Fruit fly (Drosophila melanogaster): ENCODE data around the gene Hr4.

Hr4 gene

DNA sequence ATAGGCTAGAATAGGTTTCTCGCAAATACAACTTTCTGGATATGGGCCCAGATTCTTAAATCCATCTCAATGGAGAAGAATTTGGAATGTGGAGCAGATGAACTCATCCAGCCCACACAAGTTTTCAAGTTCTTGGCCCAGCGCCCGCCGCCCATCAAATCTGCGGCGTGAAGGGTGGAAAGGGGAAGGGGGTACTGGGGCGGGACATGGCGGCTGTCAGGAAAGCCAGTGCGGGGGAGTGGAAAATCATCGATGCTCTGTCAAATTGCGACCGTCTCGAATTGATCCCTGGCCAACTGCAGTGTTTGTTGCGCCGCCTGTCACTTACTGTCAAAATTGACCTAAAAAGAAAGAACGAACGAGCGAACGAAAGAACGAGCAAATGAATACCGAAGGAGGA, 43.8 kb downstream of the Hr4 start:
- no peak for TF ChIP-seq CG8478 (optimal IDR thresholded peaks at IDR 0.05)

DNA sequence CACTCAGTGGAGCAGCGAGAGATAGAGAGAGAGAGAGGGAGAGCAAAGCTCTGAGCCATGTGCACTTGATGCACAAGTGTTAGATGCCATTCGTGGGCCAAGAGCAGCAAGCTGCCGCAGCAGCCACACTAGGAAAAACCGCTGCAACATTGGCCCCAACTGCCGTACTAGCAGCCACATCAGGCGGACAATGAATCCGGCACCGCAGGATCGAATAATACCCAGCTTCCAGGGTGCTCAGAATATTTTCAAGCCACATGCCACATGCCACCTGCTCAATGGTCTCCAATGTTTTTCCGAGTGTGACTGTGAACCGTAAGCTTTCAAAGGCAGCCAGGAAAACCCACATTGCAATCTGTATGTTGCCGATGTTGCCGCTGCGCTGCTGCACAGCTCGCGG, 46.9 kb downstream of the Hr4 start:
- no peak for TF ChIP-seq CTCF (optimal IDR thresholded peaks at IDR 0.05)
- TF ChIP-seq CG8478 (optimal IDR thresholded peaks at IDR 0.05): no peak

DNA sequence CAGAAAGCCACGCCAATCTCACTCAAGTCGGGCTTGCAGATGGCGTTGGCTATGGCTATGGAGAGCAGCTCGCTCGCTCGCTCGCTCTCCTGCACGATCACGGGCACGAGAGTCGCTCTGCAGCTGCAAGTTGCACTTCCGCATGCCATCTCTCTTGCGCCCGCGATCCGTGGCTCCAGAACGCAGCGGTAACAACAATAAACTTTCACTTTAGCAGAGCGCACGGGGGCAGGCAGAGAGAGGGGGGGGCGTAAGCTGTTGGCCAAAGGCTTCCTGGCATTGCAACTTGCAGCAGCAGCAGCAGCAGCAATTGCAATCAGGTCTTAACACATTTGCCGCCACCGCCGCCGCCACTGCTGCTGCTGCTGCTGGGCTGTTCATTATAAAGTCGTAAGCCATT, 48.2 kb downstream of the Hr4 start:
- TF ChIP-seq CG8478 (optimal IDR thresholded peaks at IDR 0.05): no peak
- no peak for TF ChIP-seq CTCF (optimal IDR thresholded peaks at IDR 0.05)

DNA sequence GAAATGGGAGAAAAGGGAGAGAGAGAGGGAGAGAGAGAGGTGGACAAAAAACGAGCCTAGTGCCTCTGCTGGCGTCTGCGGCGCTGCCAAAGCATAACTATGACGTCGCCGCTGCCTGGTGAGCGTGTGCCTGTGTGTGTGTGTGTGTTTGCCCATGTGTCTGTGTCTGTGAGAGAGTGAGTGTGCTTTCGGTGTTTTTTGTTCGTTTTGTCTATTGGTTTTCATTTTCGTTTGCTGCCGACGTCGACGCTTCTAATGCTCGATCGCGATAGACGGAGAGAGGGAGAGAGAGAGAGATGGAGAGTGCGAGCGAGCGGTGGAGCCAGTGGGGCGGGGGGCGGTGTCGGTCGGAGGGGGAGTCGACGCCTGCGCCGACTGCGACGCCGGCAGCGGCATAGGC, 50.1 kb downstream of the Hr4 start:
- no peak for TF ChIP-seq CG8478 (optimal IDR thresholded peaks at IDR 0.05)
- no peak for TF ChIP-seq CTCF (optimal IDR thresholded peaks at IDR 0.05)

DNA sequence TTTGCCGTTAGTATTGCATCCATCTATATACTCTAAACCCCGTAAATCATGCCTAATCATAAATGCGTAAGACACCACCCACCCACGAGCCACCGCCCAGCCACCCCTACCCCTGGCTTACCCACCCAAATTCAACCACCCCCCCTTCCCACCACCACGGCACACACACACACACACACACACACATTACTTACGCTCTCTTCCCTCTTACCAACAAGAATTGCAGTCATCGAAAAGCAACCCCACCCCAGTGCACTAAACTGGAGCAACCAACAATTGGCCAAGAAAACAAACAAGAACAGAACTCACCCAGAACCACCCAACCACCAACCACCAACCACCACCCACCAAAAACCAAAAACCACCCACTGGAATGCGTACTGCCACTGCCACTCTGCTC, 52.4 kb downstream of the Hr4 start:
- no peak for TF ChIP-seq CTCF (optimal IDR thresholded peaks at IDR 0.05)
- no peak for TF ChIP-seq CG8478 (optimal IDR thresholded peaks at IDR 0.05)

DNA sequence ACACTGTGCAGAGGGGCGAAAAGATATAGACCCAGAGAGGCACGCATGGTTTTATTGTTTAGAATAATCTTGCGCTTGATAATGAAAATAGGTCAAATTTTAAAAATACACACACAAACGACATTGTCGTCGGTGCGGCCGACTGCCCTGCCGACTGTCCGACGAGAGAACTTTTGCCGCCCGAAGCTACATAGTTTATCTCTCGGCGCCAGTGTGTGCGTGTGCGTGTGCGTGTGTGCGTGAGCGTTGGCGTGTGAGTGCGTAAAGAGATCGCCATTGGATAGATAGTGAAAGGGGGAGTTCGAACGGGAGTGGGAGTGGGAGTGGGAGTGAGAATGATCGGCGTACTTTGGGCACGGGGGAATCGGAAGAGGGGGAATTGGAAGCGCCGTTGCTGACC, 53.9 kb downstream of the Hr4 start:
- TF ChIP-seq CTCF (optimal IDR thresholded peaks at IDR 0.05): no peak
- no peak for TF ChIP-seq CG8478 (optimal IDR thresholded peaks at IDR 0.05)

DNA sequence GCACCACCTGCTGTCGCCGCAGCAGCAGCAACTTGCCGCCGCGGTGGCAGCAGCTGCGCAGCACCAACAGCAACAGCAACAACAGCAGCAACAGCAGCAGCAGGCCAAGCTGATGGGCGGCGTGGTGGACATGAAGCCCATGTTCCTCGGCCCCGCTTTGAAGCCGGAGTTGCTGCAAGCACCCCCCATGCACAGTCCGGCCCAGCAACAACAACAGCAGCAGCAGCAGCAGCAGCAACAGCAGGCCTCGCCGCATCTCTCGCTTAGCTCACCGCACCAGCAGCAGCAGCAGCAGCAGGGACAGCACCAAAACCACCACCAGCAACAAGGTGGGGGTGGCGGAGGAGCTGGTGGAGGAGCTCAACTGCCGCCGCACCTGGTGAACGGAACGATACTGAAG, 59.3 kb downstream of the Hr4 start:
- TF ChIP-seq CTCF (optimal IDR thresholded peaks at IDR 0.05) (no peak), CG8478 (optimal IDR thresholded peaks at IDR 0.05) (no peak)

DNA sequence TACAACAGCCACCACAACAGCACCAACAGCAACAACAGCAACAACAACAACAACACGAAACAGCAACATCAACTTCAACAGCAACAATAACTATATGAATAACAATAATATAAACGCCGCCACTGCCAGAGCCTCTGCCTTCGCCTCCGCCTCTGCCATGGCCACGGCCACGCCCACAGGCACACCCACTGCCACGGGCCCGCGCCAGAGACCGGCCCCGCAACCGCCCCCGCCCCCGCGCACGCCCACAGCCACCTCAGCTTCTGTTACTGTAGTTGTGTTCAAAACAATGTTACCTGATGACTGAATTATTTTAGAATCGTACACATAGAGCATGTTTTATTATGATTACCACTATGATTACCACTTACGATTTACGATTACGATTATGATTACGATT, 62.4 kb downstream of the Hr4 start:
- no peak for TF ChIP-seq CG8478 (optimal IDR thresholded peaks at IDR 0.05)
- no peak for TF ChIP-seq CTCF (optimal IDR thresholded peaks at IDR 0.05)

DNA sequence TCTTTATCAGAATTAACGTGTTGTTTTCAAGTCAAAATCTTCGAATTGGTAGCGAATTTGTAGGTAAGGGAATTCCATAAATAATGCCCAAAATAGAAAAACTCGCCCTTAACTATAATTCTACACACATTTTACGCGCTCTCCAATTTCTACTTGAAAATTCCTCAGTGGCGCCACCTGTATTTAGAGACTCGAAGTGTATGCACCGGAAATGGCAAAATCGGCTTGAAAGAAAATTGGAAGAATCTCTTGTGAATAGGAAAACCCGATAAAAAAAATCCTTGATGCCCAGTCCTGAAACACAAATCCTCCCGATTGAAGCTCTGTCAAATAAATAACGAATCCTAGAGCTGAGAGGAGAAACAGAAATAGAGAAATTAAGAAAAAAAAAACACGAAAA, 64.1 kb downstream of the Hr4 start:
- TF ChIP-seq CG8478 (optimal IDR thresholded peaks at IDR 0.05) (no peak), CTCF (optimal IDR thresholded peaks at IDR 0.05) (peak; percentile 82 to 90)

DNA sequence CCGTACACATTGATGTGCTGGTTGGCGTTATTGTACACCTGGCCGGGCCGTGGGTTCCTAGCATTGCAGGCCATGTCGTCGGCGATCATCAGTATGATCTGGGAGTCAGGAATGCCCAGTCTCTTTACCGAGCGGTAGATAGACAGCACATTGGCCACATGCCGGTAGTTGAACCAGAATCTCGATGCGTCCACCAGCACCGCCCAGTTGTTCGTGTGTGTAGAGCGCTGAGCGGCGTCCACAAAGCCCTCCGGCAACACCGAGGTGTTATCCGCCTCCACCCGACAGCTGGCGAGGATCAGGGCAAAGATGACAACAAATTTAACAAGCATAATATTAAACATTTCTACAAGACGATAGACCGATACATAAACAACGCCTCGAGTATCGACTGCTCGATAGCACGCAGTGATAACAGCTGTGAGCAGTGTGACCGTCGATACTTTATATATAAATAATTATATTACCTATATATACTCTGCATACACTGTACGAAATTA, 67.3 kb downstream of the Hr4 start, which contains the start of gene PIG-K:
Gene PIG-K (minus strand): TSS at position 412 of the 500 bp plus-strand sequence.
- no peak for TF ChIP-seq CTCF (optimal IDR thresholded peaks at IDR 0.05)

DNA sequence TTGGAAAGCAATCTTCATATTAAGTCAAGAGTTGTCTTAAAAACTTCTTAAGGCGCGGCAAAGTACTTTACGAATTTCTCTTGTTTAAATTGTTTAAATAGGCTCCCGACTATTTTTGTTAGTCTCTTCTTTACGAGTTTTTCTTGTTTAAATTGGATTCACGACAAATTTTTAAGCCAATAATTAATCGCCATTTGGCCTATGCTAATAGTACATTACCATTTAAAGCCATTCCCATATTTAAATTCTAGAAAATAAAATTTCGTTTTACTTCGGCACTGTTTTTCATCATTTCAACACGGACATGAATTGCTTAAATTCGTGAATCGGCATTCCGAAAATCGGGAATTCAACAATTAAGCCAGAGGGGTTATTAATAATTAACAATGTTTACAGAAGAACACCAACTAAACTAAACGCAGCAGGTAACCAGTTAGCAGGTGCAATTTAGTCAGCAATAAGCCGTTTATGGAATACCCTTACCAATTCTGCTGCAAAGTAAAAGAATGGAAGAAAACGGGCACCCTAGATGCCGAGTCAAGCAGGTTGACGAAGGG, 67.8 kb downstream of the Hr4 start:
- TF ChIP-seq CG8478 (optimal IDR thresholded peaks at IDR 0.05): no peak
- no peak for TF ChIP-seq CTCF (optimal IDR thresholded peaks at IDR 0.05)

DNA sequence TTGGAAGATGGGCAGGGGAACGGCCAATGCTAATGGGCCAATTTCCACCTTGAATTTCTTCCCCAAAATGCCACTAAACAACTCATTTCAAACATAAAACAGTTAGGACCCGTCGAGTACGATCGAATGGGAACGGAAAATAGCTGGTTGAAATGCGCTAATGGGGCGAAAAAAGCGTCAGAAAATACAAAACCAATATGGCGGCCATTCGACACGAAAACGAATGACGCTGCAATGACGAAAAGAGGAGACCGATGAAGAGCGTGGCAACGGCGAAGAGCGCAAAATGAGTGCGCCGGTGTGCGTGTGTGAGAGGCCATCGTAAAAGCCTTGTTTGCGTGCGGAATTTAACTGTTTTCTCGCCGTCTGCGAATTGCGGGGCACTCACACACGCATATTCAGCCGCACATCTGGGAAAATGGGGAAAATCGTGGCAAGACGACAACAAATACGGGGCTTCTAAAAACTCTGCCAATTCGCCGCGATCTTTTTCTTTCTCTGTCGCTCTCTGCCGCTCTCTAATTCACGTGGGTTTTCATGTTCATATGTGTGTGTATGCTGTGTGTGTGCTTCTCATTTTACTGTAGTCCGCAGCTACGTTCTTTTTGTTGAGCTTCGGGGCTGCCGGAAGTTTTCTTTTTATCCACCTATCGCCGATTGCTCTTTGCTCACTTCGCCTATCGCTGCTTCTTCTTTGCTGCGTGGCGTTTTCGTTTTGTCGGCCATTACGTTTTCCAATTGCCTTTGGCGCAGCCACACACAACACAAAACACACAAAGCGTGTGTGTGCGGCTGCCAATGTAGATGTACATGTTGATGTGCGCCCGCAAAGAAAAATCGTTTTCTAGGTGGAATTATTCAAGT, 68.5 kb downstream of the Hr4 start, which contains the start of gene east:
Gene east (plus strand): TSS at position 851 of the 864 bp plus-strand sequence.
- TF ChIP-seq CTCF (optimal IDR thresholded peaks at IDR 0.05): no peak
- no peak for TF ChIP-seq CG8478 (optimal IDR thresholded peaks at IDR 0.05)

DNA sequence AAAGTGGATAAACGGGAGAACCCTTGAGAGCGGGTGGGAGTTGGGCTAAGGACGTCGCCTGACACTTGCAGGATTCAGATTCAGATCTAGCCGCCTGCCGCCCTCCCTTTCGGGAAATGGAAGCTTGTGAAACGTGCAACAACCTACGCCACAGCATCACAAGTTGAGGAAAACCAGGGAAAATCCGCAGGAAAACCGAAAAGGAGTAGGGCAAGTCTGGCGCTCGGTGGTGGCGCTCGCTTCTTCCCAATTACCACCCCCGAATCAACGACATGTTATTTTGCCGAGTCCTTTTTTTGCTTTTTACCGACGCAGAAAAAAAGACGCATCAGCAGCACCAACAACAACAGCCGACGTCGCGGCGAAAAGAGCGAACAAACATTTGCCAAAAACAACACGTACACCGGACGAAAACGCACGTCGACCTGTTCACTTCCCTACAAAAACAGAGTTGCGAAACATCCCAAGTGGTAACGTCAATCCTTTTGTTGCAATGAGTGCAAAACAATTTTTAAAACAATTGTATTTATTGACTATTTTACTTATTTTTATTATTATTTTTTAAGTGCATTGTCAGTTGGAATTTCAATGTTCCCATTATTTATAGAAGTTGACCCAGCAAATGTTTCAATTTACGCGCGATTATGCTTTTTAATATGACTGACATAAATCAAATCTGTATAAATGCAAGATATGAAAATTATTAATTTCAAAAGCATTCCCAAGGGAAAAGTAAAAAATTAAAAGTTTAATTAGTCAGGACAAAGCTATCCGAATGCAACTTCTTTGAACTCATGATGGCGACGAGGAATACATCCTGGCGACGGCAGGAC, 69.8 kb downstream of the Hr4 start:
- TF ChIP-seq CG8478 (optimal IDR thresholded peaks at IDR 0.05) (no peak), CTCF (optimal IDR thresholded peaks at IDR 0.05) (no peak)

DNA sequence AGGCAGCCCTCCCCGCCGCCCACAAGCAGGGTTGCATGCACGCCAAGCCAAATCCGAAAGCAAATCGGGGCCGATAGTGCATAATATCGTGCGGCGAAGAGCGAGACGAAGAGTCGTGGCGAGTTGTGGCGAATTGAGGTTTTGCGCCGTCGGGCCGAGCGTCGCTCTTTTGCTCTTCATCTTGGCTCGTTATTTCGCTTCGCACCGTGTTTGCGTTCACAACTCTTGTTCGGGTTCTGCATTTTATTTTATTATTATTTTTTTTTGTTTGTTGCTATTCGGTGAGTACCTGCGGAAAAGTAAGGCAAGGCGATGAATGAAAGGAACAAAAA, 70.3 kb downstream of the Hr4 start:
- TF ChIP-seq CTCF (optimal IDR thresholded peaks at IDR 0.05) (no peak), CG8478 (optimal IDR thresholded peaks at IDR 0.05) (no peak)

DNA sequence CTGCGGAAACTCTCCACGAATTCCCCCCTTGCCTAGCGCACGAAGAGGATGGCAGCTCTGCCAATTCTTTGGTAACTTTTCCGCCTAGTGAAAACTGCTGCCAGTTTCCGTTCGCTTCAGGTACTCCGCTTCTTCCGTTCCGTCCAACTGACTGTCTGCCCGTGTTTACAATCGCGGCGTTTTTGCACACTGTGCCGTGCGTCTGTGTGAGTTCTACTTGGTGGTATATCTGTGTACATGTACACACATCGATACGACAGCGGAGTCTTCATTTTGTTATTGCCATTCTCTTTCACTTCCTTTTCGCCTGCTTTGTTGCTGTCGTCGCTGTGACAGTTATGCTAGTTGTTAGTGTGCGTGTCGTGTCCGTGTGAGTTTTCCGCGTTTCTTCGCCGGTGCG, 71.1 kb downstream of the Hr4 start:
- TF ChIP-seq CTCF (optimal IDR thresholded peaks at IDR 0.05) (no peak), CG8478 (optimal IDR thresholded peaks at IDR 0.05) (no peak)

DNA sequence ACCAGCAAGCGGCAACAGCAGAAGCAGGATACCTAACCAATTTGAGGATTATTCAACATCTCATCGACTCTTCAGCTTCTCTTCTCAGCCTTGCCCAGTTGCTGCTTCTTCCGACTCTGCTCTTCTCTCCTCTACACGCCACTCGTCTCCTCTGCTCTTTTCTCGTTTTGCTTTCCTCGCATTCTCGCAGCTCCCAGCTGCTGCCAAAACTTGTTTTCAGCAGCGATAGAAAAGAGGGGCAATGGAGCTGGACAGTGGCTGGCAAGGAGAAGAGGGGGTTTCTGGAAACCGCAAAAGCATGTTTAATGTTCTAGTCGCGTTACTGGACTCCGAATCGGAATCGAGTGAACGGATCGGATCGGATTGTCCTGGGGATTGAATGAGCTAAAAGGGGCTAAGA, 71.6 kb downstream of the Hr4 start:
- no peak for TF ChIP-seq CTCF (optimal IDR thresholded peaks at IDR 0.05)
- no peak for TF ChIP-seq CG8478 (optimal IDR thresholded peaks at IDR 0.05)

Data from S2 (cell line).